Worm (Caenorhabditis elegans): Measurements from ENCODE around the gene F56H9.2.

- TF ChIP-seq ztf-11 (tag; optimal IDR thresholded peaks at IDR 0.05) = no peak
- TF ChIP-seq pha-4 (tag; optimal IDR thresholded peaks at IDR 0.05) = peak; percentile 46
- TF ChIP-seq fkh-10 (GFP tag; optimal IDR thresholded peaks at IDR 0.05) = no peak
- TF ChIP-seq nhr-28 (tag; optimal IDR thresholded peaks at IDR 0.05) = no peak
- peak; percentile 68 for TF ChIP-seq snpc-4 (tag; optimal IDR thresholded peaks at IDR 0.05)
- TF ChIP-seq elt-2 (tag; optimal IDR thresholded peaks at IDR 0.05) = peak; percentile 23
Observed at ce11 chrV:12659426-12659825, 22.0 kb downstream of the F56H9.2 start, which contains the start of gene ccch-3.
